Worm (Caenorhabditis elegans) whole organism, L4 larva: Measurements from ENCODE around the gene hda-10.

Experiments
- ZK337.2 ChIP-seq: fragments of 200-800 bp; sonication (Bioruptor generic); IDR thresholded peaks from 2 replicates; pipeline ENCODE4 v1.3.6; 2022; ENCODE audit warnings: missing genetic modification reagents, missing genetic modification characterization, missing compliant biosample characterization
- aly-2 ChIP-seq: sonication (generic microtip); optimal IDR thresholded peaks from 2 replicates; lab custom pipeline; 2018; ENCODE audit warnings: missing biosample characterization, missing genetic modification characterization
- ceh-82 ChIP-seq: sonication (generic microtip); optimal IDR thresholded peaks from 2 replicates; lab custom pipeline; 2017; ENCODE audit warnings: missing biosample characterization, missing genetic modification characterization
- ctbp-1 ChIP-seq: fragments of 200-800 bp; sonication (Bioruptor generic); IDR thresholded peaks from 2 replicates; pipeline ENCODE4 v1.3.6; 2022; ENCODE audit warnings: missing genetic modification reagents, missing genetic modification characterization, missing compliant biosample characterization
- egl-27 ChIP-seq: sonication (generic microtip); optimal IDR thresholded peaks from 3 replicates; lab custom pipeline; 2017; ENCODE audit warnings: missing biosample characterization, missing genetic modification reagents, missing genetic modification characterization
- fos-1 ChIP-seq: fragments of 150-350 bp; optimal IDR thresholded peaks from 2 replicates; lab custom pipeline; 2014; ENCODE audit warnings: missing biosample characterization, missing genetic modification characterization
- mdl-1 ChIP-seq, 2 experiments: fragments of 150-350 bp in 1 of 2; sonication (generic microtip) in 1 of 2; optimal IDR thresholded peaks; 2 replicates each; lab custom pipeline; 2014 to 2017; ENCODE audit warnings: missing biosample characterization in 2 of 2, missing genetic modification characterization in 2 of 2
- mep-1 ChIP-seq: fragments of 150-350 bp; sonication (generic microtip); optimal IDR thresholded peaks from 3 replicates; lab custom pipeline; 2014; ENCODE audit warnings: missing biosample characterization, missing genetic modification characterization
- nhr-11 ChIP-seq: fragments of 150-350 bp; optimal IDR thresholded peaks from 2 replicates; lab custom pipeline; 2014; ENCODE audit warnings: missing biosample characterization, missing genetic modification characterization
- nhr-111 ChIP-seq: fragments of 200-800 bp; sonication (Bioruptor generic); optimal IDR thresholded peaks from 2 replicates; lab custom pipeline; 2018; ENCODE audit warnings: mild to moderate bottlenecking, missing genetic modification characterization, missing compliant biosample characterization
- nhr-76 ChIP-seq: fragments of 150-350 bp; optimal IDR thresholded peaks from 2 replicates; lab custom pipeline; 2014; ENCODE audit warnings: missing biosample characterization, missing genetic modification characterization
- snpc-4 ChIP-seq: fragments of 150-350 bp; optimal IDR thresholded peaks from 2 replicates; lab custom pipeline; 2014; ENCODE audit warnings: missing biosample characterization, missing genetic modification characterization
- unc-130 ChIP-seq: sonication (generic microtip); optimal IDR thresholded peaks from 2 replicates; lab custom pipeline; 2016; ENCODE audit warnings: missing genetic modification reagents, missing genetic modification characterization, missing compliant biosample characterization
- ztf-11 ChIP-seq: fragments of 150-350 bp; optimal IDR thresholded peaks from 2 replicates; lab custom pipeline; 2014; ENCODE audit warnings: missing biosample characterization, missing genetic modification characterization

ce11 chrII:13924909-13925308 lies 42.4 kb downstream of the hda-10 start, which contains the start of gene mltn-5:
- no peak for TF ChIP-seq ztf-11 (tag; lab: Kevin White, UChicago)
- TF ChIP-seq aly-2 (tag; lab: Kevin White, UChicago): no peak
- TF ChIP-seq unc-130: no peak
- no peak for TF ChIP-seq mep-1 (tag; lab: Kevin White, UChicago)
- no peak for TF ChIP-seq nhr-111
- TF ChIP-seq mdl-1 (tag; optimal IDR thresholded peaks at IDR 0.05; lab: Kevin White, UChicago): no peak
- no peak for TF ChIP-seq egl-27 (tag; lab: Kevin White, UChicago)
- no peak for TF ChIP-seq ctbp-1
- no peak for TF ChIP-seq nhr-11 (tag; lab: Kevin White, UChicago)
- no peak for TF ChIP-seq ZK337.2
- TF ChIP-seq fos-1: no peak
- TF ChIP-seq nhr-76 (tag; lab: Kevin White, UChicago): no peak
- no peak for TF ChIP-seq ceh-82
- TF ChIP-seq snpc-4 (tag; lab: Kevin White, UChicago): no peak
